Fruit fly (Drosophila melanogaster) whole organism, wandering third instar larva: Measurements from ENCODE around the gene IFT57.
A peak's percentile ranks its signal among the peaks of the same experiment; 100 is the strongest.

Experiments
- Abd-B ChIP-seq: fragments of >200 bp; optimal IDR thresholded peaks from 2 replicates; lab custom pipeline; 2017; ENCODE audit warnings: missing biosample characterization, missing genetic modification characterization
- CG32264 ChIP-seq: fragments of 200-800 bp; sonication (Bioruptor generic); optimal IDR thresholded peaks from 2 replicates; lab custom pipeline; 2016; ENCODE audit warnings: missing biosample characterization, missing genetic modification characterization
- CG9705 ChIP-seq: fragments of 200-800 bp; sonication (Bioruptor generic); optimal IDR thresholded peaks from 2 replicates; lab custom pipeline; 2018; ENCODE audit warnings: missing biosample characterization, mild to moderate bottlenecking, missing genetic modification characterization
- CrebA ChIP-seq: fragments of 200-800 bp; sonication (Bioruptor generic); optimal IDR thresholded peaks from 2 replicates; lab custom pipeline; 2016; ENCODE audit warnings: missing biosample characterization, mild to moderate bottlenecking, missing genetic modification characterization, borderline replicate concordance
- Dfd ChIP-seq: fragments of >200 bp; optimal IDR thresholded peaks from 2 replicates; lab custom pipeline; 2017; ENCODE audit warnings: missing biosample characterization, missing genetic modification characterization
- Dif ChIP-seq: fragments of 200-275, 200-300 bp; sonication (Bioruptor generic); optimal IDR thresholded peaks from 2 replicates; lab custom pipeline; 2018; ENCODE audit warnings: missing biosample characterization, missing genetic modification characterization; ENCODE audit not compliant: partially characterized antibody
- GATAd ChIP-seq: sonication (Bioruptor generic); optimal IDR thresholded peaks from 2 replicates; lab custom pipeline; 2016; ENCODE audit warnings: missing biosample characterization, missing genetic modification characterization
- HLH106 ChIP-seq: fragments of 200-800 bp; optimal IDR thresholded peaks from 3 replicates; lab custom pipeline; 2019; ENCODE audit warnings: missing biosample characterization, mild to moderate bottlenecking, missing genetic modification characterization, moderate library complexity
- Hnf4 ChIP-seq: fragments of 200-800 bp; sonication (Bioruptor generic); optimal IDR thresholded peaks from 2 replicates; lab custom pipeline; 2016; ENCODE audit warnings: missing biosample characterization, mild to moderate bottlenecking, missing genetic modification characterization
- Hr83 ChIP-seq: fragments of 200-300 bp; sonication (Bioruptor generic); optimal IDR thresholded peaks from 2 replicates; lab custom pipeline; 2016; ENCODE audit warnings: missing biosample characterization, mild to moderate bottlenecking, missing genetic modification characterization, moderate library complexity; ENCODE audit not compliant: poor library complexity, severe bottlenecking
- Jra ChIP-seq: sonication (Bioruptor generic); optimal IDR thresholded peaks from 2 replicates; lab custom pipeline; 2016; ENCODE audit warnings: missing biosample characterization, missing genetic modification characterization
- Mio ChIP-seq: sonication (Bioruptor generic); optimal IDR thresholded peaks from 2 replicates; lab custom pipeline; 2016; ENCODE audit warnings: missing biosample characterization, missing genetic modification characterization
- Myc ChIP-seq: fragments of >200 bp; optimal IDR thresholded peaks from 2 replicates; lab custom pipeline; 2017
- N ChIP-seq: fragments of >200 bp; optimal IDR thresholded peaks from 2 replicates; lab custom pipeline; 2018; ENCODE audit warnings: missing biosample characterization, missing external identifiers, missing genetic modification characterization
- OdsH ChIP-seq: fragments of 200-800 bp; sonication (Bioruptor generic); optimal IDR thresholded peaks from 2 replicates; lab custom pipeline; 2016; ENCODE audit warnings: missing biosample characterization, mild to moderate bottlenecking, missing genetic modification characterization
- Rel ChIP-seq, 2 experiments: fragments of 200-800 bp; sonication (Bioruptor generic) in 1 of 2; optimal IDR thresholded peaks; 2 replicates in 1 of 2; 3 replicates in 1 of 2; lab custom pipeline; 2016 to 2019; ENCODE audit warnings: mild to moderate bottlenecking in 2 of 2, missing biosample characterization in 2 of 2, missing genetic modification characterization in 2 of 2, moderate library complexity in 1 of 2
- Sp1 ChIP-seq: fragments of 200-800 bp; sonication (Bioruptor generic); optimal IDR thresholded peaks from 3 replicates; lab custom pipeline; 2019; ENCODE audit warnings: missing biosample characterization, mild to moderate bottlenecking, missing genetic modification characterization, moderate library complexity
- Vsx2 ChIP-seq: fragments of 200-300, 225-300 bp; sonication (Bioruptor generic); optimal IDR thresholded peaks from 2 replicates; lab custom pipeline; 2018; ENCODE audit warnings: missing biosample characterization, missing genetic modification characterization; ENCODE audit not compliant: partially characterized antibody
- br ChIP-seq: fragments of 200-800 bp; sonication (Bioruptor generic); optimal IDR thresholded peaks from 2 replicates; lab custom pipeline; 2016; ENCODE audit warnings: missing biosample characterization, missing genetic modification characterization
- brk ChIP-seq: fragments of 200-800 bp; sonication (Bioruptor generic); optimal IDR thresholded peaks from 2 replicates; lab custom pipeline; 2016; ENCODE audit warnings: missing biosample characterization, mild to moderate bottlenecking, missing genetic modification characterization
- dl ChIP-seq, 2 experiments: fragments of 175-275, 200-275 bp in 1 of 2; fragments of 200-275 bp in 1 of 2; sonication (Bioruptor generic); optimal IDR thresholded peaks; lab custom pipeline; 2018; ENCODE audit warnings: mild to moderate bottlenecking in 2 of 2, missing biosample characterization in 2 of 2, missing genetic modification characterization in 2 of 2, moderate library complexity in 2 of 2; ENCODE audit not compliant: partially characterized antibody in 2 of 2, insufficient read depth in 1 of 2
- dmrt93B ChIP-seq: fragments of 200-800 bp; sonication (Bioruptor generic); optimal IDR thresholded peaks from 2 replicates; lab custom pipeline; 2018; ENCODE audit warnings: missing biosample characterization, mild to moderate bottlenecking, missing genetic modification characterization
- dsf ChIP-seq: sonication (Bioruptor generic); optimal IDR thresholded peaks from 2 replicates; lab custom pipeline; 2016; ENCODE audit warnings: missing biosample characterization, missing genetic modification characterization, borderline replicate concordance
- ey ChIP-seq: fragments of 200-800 bp; sonication (Bioruptor generic); optimal IDR thresholded peaks from 2 replicates; lab custom pipeline; 2016; ENCODE audit warnings: missing biosample characterization, missing genetic modification characterization
- foxo ChIP-seq, 2 experiments: fragments of 200-800 bp; sonication (Bioruptor generic); optimal IDR thresholded peaks; 2 replicates in 1 of 2; 3 replicates in 1 of 2; lab custom pipeline; 2016 to 2017; ENCODE audit warnings: missing biosample characterization in 2 of 2, missing genetic modification characterization in 2 of 2
- fru ChIP-seq: fragments of 200-800 bp; sonication (Bioruptor generic); optimal IDR thresholded peaks from 3 replicates; lab custom pipeline; 2016; ENCODE audit warnings: missing biosample characterization, mild to moderate bottlenecking, missing genetic modification characterization
- jim ChIP-seq: fragments of 175-275, 200-325 bp; sonication (Bioruptor generic); optimal IDR thresholded peaks from 2 replicates; lab custom pipeline; 2016; ENCODE audit warnings: missing biosample characterization, mild to moderate bottlenecking, missing genetic modification characterization
- lola ChIP-seq: fragments of >200 bp; optimal IDR thresholded peaks from 2 replicates; lab custom pipeline; 2017; ENCODE audit warnings: missing biosample characterization, missing genetic modification characterization
- pan ChIP-seq: fragments of >200 bp; optimal IDR thresholded peaks from 2 replicates; lab custom pipeline; 2017
- psq ChIP-seq: fragments of 200-800 bp; sonication (Bioruptor generic); optimal IDR thresholded peaks from 3 replicates; lab custom pipeline; 2017; ENCODE audit warnings: missing biosample characterization, mild to moderate bottlenecking, missing genetic modification characterization, moderate library complexity
- sv ChIP-seq: fragments of 200-800 bp; sonication (Bioruptor generic); optimal IDR thresholded peaks from 3 replicates; lab custom pipeline; 2016; ENCODE audit warnings: missing biosample characterization, missing genetic modification characterization
- tai ChIP-seq: sonication (Bioruptor generic); optimal IDR thresholded peaks from 2 replicates; lab custom pipeline; 2016; ENCODE audit warnings: missing biosample characterization, missing genetic modification characterization
- usp ChIP-seq: fragments of >200 bp; optimal IDR thresholded peaks from 2 replicates; lab custom pipeline; 2017; ENCODE audit warnings: missing biosample characterization, missing genetic modification characterization
- woc ChIP-seq: sonication (Bioruptor generic); optimal IDR thresholded peaks from 2 replicates; lab custom pipeline; 2016; ENCODE audit warnings: missing biosample characterization, mild to moderate bottlenecking, missing genetic modification characterization

IFT57 gene

DNA sequence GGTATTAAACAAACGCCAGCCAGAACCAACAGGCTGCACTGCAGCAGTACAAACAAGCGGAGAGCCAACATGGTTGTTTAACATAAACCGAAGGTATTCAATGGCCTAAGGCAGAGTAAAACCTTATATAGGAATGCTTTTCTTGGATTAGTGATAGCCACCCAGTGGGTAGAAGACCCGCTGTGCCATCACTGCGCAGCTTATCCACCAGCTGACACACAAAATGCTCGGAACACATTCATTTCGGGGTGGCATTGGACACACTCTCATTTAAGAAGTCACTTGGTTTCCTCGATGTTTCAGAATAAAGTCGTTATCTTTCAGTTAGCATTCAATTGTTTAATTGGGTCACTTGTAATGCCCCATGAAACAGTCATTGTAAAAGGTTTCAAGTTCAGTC, 20.6 kb upstream of the IFT57 start, which contains the start of gene CG31954:
TSS of gene CG31954 (minus strand) at position 101 of the 400 bp plus-strand sequence.
- TF ChIP-seq foxo (GFP tag; optimal IDR thresholded peaks at IDR 0.05; lab: Kevin White, UChicago) (no peak), lola (no peak), fru (GFP tag; lab: Kevin White, UChicago) (no peak), dl (GFP tag; optimal IDR thresholded peaks at IDR 0.05; lab: Kevin White, UChicago; ENCODE audit: insufficient read depth in 1 of 2, partially characterized antibody in 2 of 2) (no peak), Jra (GFP tag; lab: Kevin White, UChicago) (no peak), dmrt93B (GFP tag; lab: Kevin White, UChicago) (no peak), HLH106 (no peak), psq (GFP tag; lab: Kevin White, UChicago) (no peak)

dm6 chr2L:3514569-3515191, 15.9 kb upstream of the IFT57 start, which contains the start of the genes LeuRS and CG17593:
Gene LeuRS, minus strand, starts transcription at chr2L:3514656.
Gene CG17593, plus strand, starts transcription at chr2L:3514872.
- TF ChIP-seq lola, result no peak
- TF ChIP-seq Sp1 (GFP tag; lab: Kevin White, UChicago), result no peak
- TF ChIP-seq Jra (GFP tag; lab: Kevin White, UChicago), result no peak
- TF ChIP-seq dmrt93B (GFP tag; lab: Kevin White, UChicago), result no peak
- no peak for TF ChIP-seq N (GFP tag; lab: Kevin White, UChicago)
- TF ChIP-seq Myc (lab: Kevin White, UChicago), result peak; percentile 33

DNA sequence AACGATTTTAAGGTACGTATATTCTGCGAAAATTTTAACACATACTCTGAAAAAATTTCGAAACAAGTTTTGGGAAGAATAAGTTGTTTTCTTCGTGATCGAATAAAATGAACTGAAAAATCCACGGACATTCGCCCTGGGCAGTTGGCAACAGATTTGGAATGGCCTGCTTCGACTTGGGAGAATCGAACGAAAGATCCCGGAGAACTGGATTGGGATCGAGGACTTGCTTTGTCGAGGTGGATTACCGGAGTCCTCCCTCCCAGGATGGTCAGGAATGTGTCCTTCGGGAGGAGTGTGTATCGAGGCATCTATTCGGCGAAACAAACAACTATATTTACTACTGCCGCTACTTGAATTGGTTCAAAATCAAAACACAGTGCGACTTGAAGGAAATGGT, 11.0 kb upstream of the IFT57 start, which contains the start of the genes CG3213 and CG8851:
TSS of gene CG3213 (minus strand) at position 101 of the 400 bp plus-strand sequence.
TSS of gene CG8851 (plus strand) at position 127 of the 400 bp plus-strand sequence.
- no peak for TF ChIP-seq HLH106
- no peak for TF ChIP-seq sv (GFP tag; lab: Kevin White, UChicago)
- TF ChIP-seq pan (lab: Kevin White, UChicago), result no peak
- no peak for TF ChIP-seq Mio (GFP tag; lab: Kevin White, UChicago)

- no peak for TF ChIP-seq Rel (GFP tag; optimal IDR thresholded peaks at IDR 0.05; lab: Kevin White, UChicago)
- TF ChIP-seq Rel (tag; optimal IDR thresholded peaks at IDR 0.05; lab: Kevin White, UChicago), result no peak
- TF ChIP-seq Dif (GFP tag; lab: Kevin White, UChicago), result no peak
- no peak for TF ChIP-seq woc (GFP tag; lab: Kevin White, UChicago)
- TF ChIP-seq Hr83 (GFP tag; lab: Kevin White, UChicago), result no peak
- no peak for TF ChIP-seq CG32264
- TF ChIP-seq dl (GFP tag; optimal IDR thresholded peaks at IDR 0.05; lab: Kevin White, UChicago; ENCODE audit: insufficient read depth in 1 of 2, partially characterized antibody in 2 of 2), result no peak
- TF ChIP-seq fru (GFP tag; lab: Kevin White, UChicago), result no peak
Observed at dm6 chr2L:3523956-3524355, 6.6 kb upstream of the IFT57 start, which contains the start of gene Sr-CIV. Gene Sr-CIV, minus strand, starts transcription at chr2L:3524056.

dm6 chr2L:3524729-3525181, 5.8 kb upstream of the IFT57 start, which contains the start of gene CG8852:
Gene CG8852, plus strand, starts transcription at chr2L:3525131.
- no peak for TF ChIP-seq woc (GFP tag; lab: Kevin White, UChicago)
- TF ChIP-seq Vsx2, result no peak
- no peak for TF ChIP-seq br (GFP tag; lab: Kevin White, UChicago)
- TF ChIP-seq Sp1 (GFP tag; lab: Kevin White, UChicago), result no peak
- no peak for TF ChIP-seq Dif (GFP tag; lab: Kevin White, UChicago)
- no peak for TF ChIP-seq OdsH (GFP tag; lab: Kevin White, UChicago)
- TF ChIP-seq jim (GFP tag; lab: Kevin White, UChicago), result no peak
- TF ChIP-seq Myc (lab: Kevin White, UChicago), result no peak
- no peak for TF ChIP-seq dsf (GFP tag; lab: Kevin White, UChicago)
- no peak for TF ChIP-seq CG9705
- TF ChIP-seq Hr83 (GFP tag; lab: Kevin White, UChicago), result no peak
- TF ChIP-seq foxo (GFP tag; optimal IDR thresholded peaks at IDR 0.05; lab: Kevin White, UChicago), result no peak

DNA sequence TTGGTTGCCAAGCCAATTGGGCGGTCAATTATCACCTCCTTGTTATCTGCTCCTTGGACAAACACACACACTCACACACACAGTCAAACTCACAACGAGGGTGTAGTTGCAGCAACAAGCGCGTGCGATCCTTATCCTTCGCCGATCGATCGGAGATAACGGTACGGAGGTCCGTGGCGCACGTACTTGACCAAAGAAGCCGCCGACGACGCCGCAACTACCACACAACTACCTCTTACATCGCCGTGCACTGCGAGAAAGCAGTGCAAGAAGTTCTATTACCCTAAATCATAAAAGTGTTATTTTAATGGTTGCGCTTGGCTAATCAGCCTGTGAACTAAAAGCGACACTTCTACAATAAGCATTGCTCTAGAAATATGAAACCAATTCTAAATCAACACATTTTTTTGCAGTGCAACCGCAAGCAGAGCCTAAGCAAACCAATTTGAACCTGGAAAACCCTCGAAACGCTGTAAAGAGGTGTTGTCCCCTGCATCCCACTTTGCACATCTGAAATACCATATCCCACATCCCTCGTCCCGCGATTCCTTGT, 2.5 kb downstream of the IFT57 start:
- TF ChIP-seq woc (GFP tag; lab: Kevin White, UChicago) (no peak), HLH106 (peak; percentile 20), Hnf4 (no peak), tai (no peak), sv (GFP tag; lab: Kevin White, UChicago) (no peak), brk (GFP tag; lab: Kevin White, UChicago) (no peak), Jra (GFP tag; lab: Kevin White, UChicago) (no peak), CrebA (no peak), GATAd (GFP tag; lab: Kevin White, UChicago) (no peak), usp (no peak), dmrt93B (GFP tag; lab: Kevin White, UChicago) (no peak), dsf (GFP tag; lab: Kevin White, UChicago) (no peak), Sp1 (GFP tag; lab: Kevin White, UChicago) (no peak), fru (GFP tag; lab: Kevin White, UChicago) (peak; percentile 2), dl (GFP tag; optimal IDR thresholded peaks at IDR 0.05; lab: Kevin White, UChicago; ENCODE audit: insufficient read depth in 1 of 2, partially characterized antibody in 2 of 2) (no peak), pan (lab: Kevin White, UChicago) (no peak), ey (GFP tag; lab: Kevin White, UChicago) (peak; percentile 5), Dfd (no peak), OdsH (GFP tag; lab: Kevin White, UChicago) (no peak), Abd-B (GFP tag; lab: Kevin White, UChicago) (no peak)
